Worm (Caenorhabditis elegans): Measurements from ENCODE around the gene apt-9.
A peak's percentile ranks its signal among the peaks of the same experiment; 100 is the strongest.

Gene apt-9

ce11 chrX:11073358-11073757, 5.0 kb downstream of the apt-9 start, which contains the start of gene W04G3.5:
Gene W04G3.5 (plus strand): TSS chrX:11073658.
- no peak for TF ChIP-seq grh-1 (GFP tag; IDR thresholded peaks at IDR 0.05)
- no peak for TF ChIP-seq C16A3.4 (tag; optimal IDR thresholded peaks at IDR 0.05)
- no peak for TF ChIP-seq lin-13 (GFP tag; optimal IDR thresholded peaks at IDR 0.05)
- TF ChIP-seq xbp-1 (tag; optimal IDR thresholded peaks at IDR 0.05) = no peak

- TF ChIP-seq egl-13 (tag; optimal IDR thresholded peaks at IDR 0.05) = no peak
- TF ChIP-seq nhr-12 (tag; optimal IDR thresholded peaks at IDR 0.05) = no peak
- no peak for TF ChIP-seq unc-62 (GFP tag; optimal IDR thresholded peaks at IDR 0.05)
- TF ChIP-seq blmp-1 (tag; optimal IDR thresholded peaks at IDR 0.05) = no peak
Observed at ce11 chrX:11076491-11076890, 8.2 kb downstream of the apt-9 start, which contains the start of gene W04G3.12. Gene W04G3.12 (minus strand): TSS chrX:11076801.

- TF ChIP-seq irx-1 (tag; optimal IDR thresholded peaks at IDR 0.05) (no peak), skn-1 (tag; optimal IDR thresholded peaks at IDR 0.05) (no peak), fos-1 (tag; optimal IDR thresholded peaks at IDR 0.05) (no peak), nhr-90 (tag; optimal IDR thresholded peaks at IDR 0.05; ENCODE audit: poor library complexity) (no peak), nhr-77 (tag; optimal IDR thresholded peaks at IDR 0.05) (no peak), unc-98 (GFP tag; IDR thresholded peaks at IDR 0.05) (no peak)
Observed at ce11 chrX:11078150-11078549, 9.8 kb downstream of the apt-9 start, which contains the start of gene W04G3.10. Gene W04G3.10 (minus strand): TSS chrX:11078250.

- no peak for TF ChIP-seq nhr-84 (tag; optimal IDR thresholded peaks at IDR 0.05)
- TF ChIP-seq unc-86 (tag; optimal IDR thresholded peaks at IDR 0.05) = no peak
- no peak for TF ChIP-seq nhr-12 (tag; optimal IDR thresholded peaks at IDR 0.05)
- no peak for TF ChIP-seq hlh-17 (GFP tag; optimal IDR thresholded peaks at IDR 0.05; ENCODE audit: borderline replicate concordance)
- TF ChIP-seq nhr-11 (tag; optimal IDR thresholded peaks at IDR 0.05) = no peak
- TF ChIP-seq lin-14 (GFP tag; optimal IDR thresholded peaks at IDR 0.05) = no peak
- TF ChIP-seq C04F5.9 (tag; optimal IDR thresholded peaks at IDR 0.05) = no peak
- no peak for TF ChIP-seq vab-15 (tag; optimal IDR thresholded peaks at IDR 0.05)
- no peak for TF ChIP-seq lin-13 (GFP tag; optimal IDR thresholded peaks at IDR 0.05)
- TF ChIP-seq tlp-1 (tag; optimal IDR thresholded peaks at IDR 0.05) = no peak
- TF ChIP-seq ets-5 (GFP tag; IDR thresholded peaks at IDR 0.05) = no peak
- TF ChIP-seq ceh-63 (GFP tag; optimal IDR thresholded peaks at IDR 0.05) = no peak
- no peak for TF ChIP-seq ceh-82 (tag; optimal IDR thresholded peaks at IDR 0.05)
- no peak for TF ChIP-seq ceh-8 (GFP tag; optimal IDR thresholded peaks at IDR 0.05)
- TF ChIP-seq fkh-10 (GFP tag; optimal IDR thresholded peaks at IDR 0.05) = no peak
Observed at ce11 chrX:11079667-11080066, 11.3 kb downstream of the apt-9 start, which contains the start of gene W04G3.13. Gene W04G3.13 (minus strand): TSS chrX:11079767.

ce11 chrX:11080170-11080728, 11.9 kb downstream of the apt-9 start, which contains the start of gene sulp-7:
Gene sulp-7 (plus strand): TSS chrX:11080678.
- peak; percentile 22 for TF ChIP-seq rnt-1 (tag; optimal IDR thresholded peaks at IDR 0.05)
- TF ChIP-seq lin-15B (tag; optimal IDR thresholded peaks at IDR 0.05) = no peak
- peak; percentile 35 for TF ChIP-seq nhr-71 (tag; optimal IDR thresholded peaks at IDR 0.05)
- TF ChIP-seq nhr-20 (tag; optimal IDR thresholded peaks at IDR 0.05) = peak; percentile 2
- peak; percentile 55 for TF ChIP-seq elt-2 (tag; optimal IDR thresholded peaks at IDR 0.05)

- TF ChIP-seq nhr-237 (tag; optimal IDR thresholded peaks at IDR 0.05) = no peak
- TF ChIP-seq mep-1 (tag; optimal IDR thresholded peaks at IDR 0.05) = no peak
- no peak for TF ChIP-seq tlp-1 (tag; optimal IDR thresholded peaks at IDR 0.05)
- no peak for TF ChIP-seq nhr-47 (tag; optimal IDR thresholded peaks at IDR 0.05)
- TF ChIP-seq C34B4.2 (tag; optimal IDR thresholded peaks at IDR 0.05) = no peak
- no peak for TF ChIP-seq hpl-2 (GFP tag; optimal IDR thresholded peaks at IDR 0.05)
- TF ChIP-seq pax-3 (tag; optimal IDR thresholded peaks at IDR 0.05) = no peak
- no peak for TF ChIP-seq pqm-1 (tag; optimal IDR thresholded peaks at IDR 0.05)
- no peak for TF ChIP-seq rnt-1 (tag; optimal IDR thresholded peaks at IDR 0.05)
- TF ChIP-seq tbx-2 (tag; optimal IDR thresholded peaks at IDR 0.05) = no peak
- TF ChIP-seq blmp-1 (tag; optimal IDR thresholded peaks at IDR 0.05) = no peak
- TF ChIP-seq lin-35 (GFP tag; optimal IDR thresholded peaks at IDR 0.05) = no peak
- TF ChIP-seq alr-1 (tag; optimal IDR thresholded peaks at IDR 0.05; ENCODE audit: borderline replicate concordance) = no peak
Observed at ce11 chrX:11085162-11085561, 16.8 kb downstream of the apt-9 start, which contains the start of gene W04G3.7. Gene W04G3.7 (minus strand): TSS chrX:11085262.
